Fruit fly (Drosophila melanogaster) whole organism, embryonic: ENCODE measurements around the gene Rpp20.

Experiments
- Ada2b ChIP-seq: fragments of 200-800 bp; sonication (Bioruptor generic); IDR thresholded peaks from 2 replicates; pipeline ENCODE4 v1.3.6; 2022; ENCODE audit warnings: missing biosample characterization, missing genetic modification characterization
- Atf-2 ChIP-seq: fragments of 200-800 bp; sonication (Bioruptor generic); optimal IDR thresholded peaks from 2 replicates; lab custom pipeline; 2016; ENCODE audit warnings: missing biosample characterization, missing genetic modification characterization
- B-H2 ChIP-seq: fragments of 200-800 bp; sonication (Bioruptor generic); optimal IDR thresholded peaks from 2 replicates; lab custom pipeline; 2018; ENCODE audit warnings: missing biosample characterization, mild to moderate bottlenecking, missing genetic modification characterization
- C15 ChIP-seq: fragments of 200-800 bp; sonication (Bioruptor generic); IDR thresholded peaks from 3 replicates; pipeline ENCODE4 v1.3.6; 2022; ENCODE audit warnings: missing biosample characterization, missing genetic modification characterization
- CG11398 ChIP-seq: fragments of 200-800 bp; sonication (Bioruptor generic); optimal IDR thresholded peaks from 2 replicates; lab custom pipeline; 2016; ENCODE audit warnings: missing biosample characterization, missing genetic modification characterization
- CG1233 ChIP-seq: fragments of 200-800 bp; sonication (Bioruptor generic); optimal IDR thresholded peaks from 4 replicates; lab custom pipeline; 2018; ENCODE audit warnings: missing biosample characterization, mild to moderate bottlenecking, missing genetic modification characterization
- CG15601 ChIP-seq: fragments of 200-800 bp; sonication (Bioruptor generic); optimal IDR thresholded peaks from 3 replicates; lab custom pipeline; 2019; ENCODE audit warnings: missing biosample characterization, mild to moderate bottlenecking, missing genetic modification characterization, moderate library complexity
- CG1602 ChIP-seq: fragments of 200-800 bp; sonication (Bioruptor generic); optimal IDR thresholded peaks from 3 replicates; lab custom pipeline; 2016; ENCODE audit warnings: missing biosample characterization, missing genetic modification characterization
- CG18262 ChIP-seq: fragments of 200-800 bp; optimal IDR thresholded peaks from 3 replicates; lab custom pipeline; 2019; ENCODE audit warnings: missing biosample characterization, mild to moderate bottlenecking, missing genetic modification characterization, moderate library complexity
- CG1832 ChIP-seq: fragments of 200-800 bp; sonication (Bioruptor generic); optimal IDR thresholded peaks from 2 replicates; lab custom pipeline; 2017; ENCODE audit warnings: missing biosample characterization, mild to moderate bottlenecking, missing genetic modification characterization, inconsistent platforms
- CG2129 ChIP-seq: fragments of 200-800 bp; sonication (Bioruptor generic); IDR thresholded peaks from 2 replicates; pipeline ENCODE4 v1.3.6; 2022; ENCODE audit warnings: missing biosample characterization, missing genetic modification characterization; ENCODE audit not compliant: partially characterized antibody
- CG30403 ChIP-seq: fragments of 200-800 bp; sonication (Bioruptor generic); optimal IDR thresholded peaks from 3 replicates; lab custom pipeline; 2016; ENCODE audit warnings: missing biosample characterization, missing genetic modification characterization
- CG3838 ChIP-seq: fragments of 200-800 bp; sonication (Bioruptor generic); optimal IDR thresholded peaks from 3 replicates; lab custom pipeline; 2016; ENCODE audit warnings: missing biosample characterization, missing genetic modification characterization
- CG4424 ChIP-seq: fragments of 200-800 bp; sonication (Bioruptor generic); optimal IDR thresholded peaks from 3 replicates; lab custom pipeline; 2016; ENCODE audit warnings: missing biosample characterization, missing genetic modification characterization
- CG4707 ChIP-seq: fragments of 200-800 bp; sonication (Bioruptor generic); optimal IDR thresholded peaks from 2 replicates; lab custom pipeline; 2018; ENCODE audit warnings: missing biosample characterization, mild to moderate bottlenecking, missing genetic modification characterization, moderate library complexity
- CG6813 ChIP-seq: fragments of 200-800 bp; sonication (Bioruptor generic); optimal IDR thresholded peaks from 2 replicates; lab custom pipeline; 2017; ENCODE audit warnings: missing biosample characterization, missing genetic modification characterization, mild to moderate bottlenecking, moderate library complexity, missing genetic modification reagents
- CG9797 ChIP-seq: fragments of 200-800 bp; sonication (Bioruptor generic); optimal IDR thresholded peaks from 3 replicates; lab custom pipeline; 2018; ENCODE audit warnings: missing biosample characterization, mild to moderate bottlenecking, missing genetic modification characterization
- CG9817 ChIP-seq: fragments of 200-800 bp; sonication (Bioruptor generic); optimal IDR thresholded peaks from 2 replicates; lab custom pipeline; 2018; ENCODE audit warnings: missing biosample characterization, mild to moderate bottlenecking, missing genetic modification characterization, moderate library complexity
- D19B ChIP-seq: fragments of 200-800 bp; sonication (Bioruptor generic); optimal IDR thresholded peaks from 2 replicates; lab custom pipeline; 2017; ENCODE audit warnings: missing biosample characterization, mild to moderate bottlenecking, missing genetic modification characterization
- Doc3 ChIP-seq: fragments of 200-800 bp; sonication (Bioruptor generic); IDR thresholded peaks from 3 replicates; pipeline ENCODE4 v1.3.6; 2022; ENCODE audit warnings: missing biosample characterization, missing genetic modification characterization; ENCODE audit not compliant: partially characterized antibody
- Ets65A ChIP-seq: fragments of 200-800 bp; sonication (Bioruptor generic); peaks from one replicate; lab custom pipeline; 2016; ENCODE audit warnings: missing biosample characterization, missing genetic modification characterization
- GATAe ChIP-seq: fragments of 200-800 bp; sonication (Bioruptor generic); conservative IDR thresholded peaks from 2 replicates; pipeline ENCODE4 v1.3.6; 2022; ENCODE audit warnings: missing biosample characterization, missing genetic modification characterization
- H15 ChIP-seq: fragments of 200-800 bp; sonication (Bioruptor generic); IDR thresholded peaks from 3 replicates; pipeline ENCODE4 v1.3.6; 2022; ENCODE audit warnings: missing biosample characterization, missing genetic modification characterization
- Med ChIP-seq: fragments of 200-800 bp; sonication (Bioruptor generic); peaks from one replicate; lab custom pipeline; 2016; ENCODE audit warnings: missing biosample characterization, missing genetic modification characterization, mild to moderate bottlenecking, inconsistent platforms, moderate library complexity
- Side ChIP-seq: fragments of 200-800 bp; sonication (Bioruptor generic); optimal IDR thresholded peaks from 2 replicates; lab custom pipeline; 2016; ENCODE audit warnings: missing biosample characterization, missing genetic modification characterization
- Ssrp ChIP-seq: fragments of 200-800 bp; sonication (Bioruptor generic); optimal IDR thresholded peaks from 2 replicates; lab custom pipeline; 2018; ENCODE audit warnings: missing biosample characterization, mild to moderate bottlenecking, missing genetic modification characterization, moderate library complexity
- Trl ChIP-seq, 3 experiments: fragments of >200 bp in 2 of 3; fragments of 200-800 bp in 1 of 3; sonication (Bioruptor generic) in 1 of 3; optimal IDR thresholded peaks; 2 replicates in 1 of 3; 3 replicates in 2 of 3; lab custom pipeline; 2016 to 2017; ENCODE audit warnings: missing biosample characterization in 1 of 3, missing genetic modification characterization in 1 of 3
- Vsx1 ChIP-seq: fragments of 200-800 bp; sonication (Bioruptor generic); optimal IDR thresholded peaks from 2 replicates; lab custom pipeline; 2017; ENCODE audit warnings: missing biosample characterization, mild to moderate bottlenecking, missing genetic modification characterization, missing genetic modification reagents
- aop ChIP-seq: fragments of 200-800 bp; sonication (Bioruptor generic); IDR thresholded peaks from 2 replicates; pipeline ENCODE4 v1.3.6; 2022; ENCODE audit warnings: missing biosample characterization, missing genetic modification characterization
- ara ChIP-seq: fragments of 200-800 bp; sonication (Bioruptor generic); IDR thresholded peaks from 2 replicates; pipeline ENCODE4 v1.3.6; 2022; ENCODE audit warnings: missing biosample characterization, missing genetic modification characterization
- az2 ChIP-seq: fragments of 200-800 bp; sonication (Bioruptor generic); optimal IDR thresholded peaks from 3 replicates; lab custom pipeline; 2016; ENCODE audit warnings: missing biosample characterization, missing genetic modification characterization
- cad ChIP-seq: fragments of >200 bp; optimal IDR thresholded peaks from 2 replicates; lab custom pipeline; 2017; ENCODE audit warnings: missing biosample characterization, missing genetic modification characterization
- cg ChIP-seq: fragments of 200-800 bp; sonication (Bioruptor generic); optimal IDR thresholded peaks from 3 replicates; lab custom pipeline; 2019; ENCODE audit warnings: missing biosample characterization, mild to moderate bottlenecking, missing genetic modification characterization, moderate library complexity
- croc ChIP-seq: fragments of 200-800 bp; sonication (Bioruptor generic); conservative IDR thresholded peaks from 3 replicates; pipeline ENCODE4 v1.3.6; 2022; ENCODE audit warnings: missing biosample characterization, missing genetic modification characterization
- cwo ChIP-seq: fragments of 200-800 bp; sonication (Bioruptor generic); optimal IDR thresholded peaks from 3 replicates; lab custom pipeline; 2017; ENCODE audit warnings: missing biosample characterization, missing genetic modification characterization, mild to moderate bottlenecking, moderate library complexity, missing genetic modification reagents
- dimm ChIP-seq: fragments of 200-800 bp; sonication (Bioruptor generic); IDR thresholded peaks from 2 replicates; pipeline ENCODE4 v1.3.6; 2022; ENCODE audit warnings: missing biosample characterization, missing genetic modification characterization
- esg ChIP-seq: fragments of 200-800 bp; sonication (Bioruptor generic); conservative IDR thresholded peaks from 2 replicates; pipeline ENCODE4 v1.3.6; 2022; ENCODE audit warnings: missing biosample characterization, missing genetic modification characterization
- ewg ChIP-seq: fragments of 200-800 bp; sonication (Bioruptor generic); optimal IDR thresholded peaks from 3 replicates; lab custom pipeline; 2017; ENCODE audit warnings: mild to moderate bottlenecking, missing biosample characterization, missing genetic modification reagents, missing genetic modification characterization
- gcm ChIP-seq: fragments of 200-800 bp; sonication (Bioruptor generic); optimal IDR thresholded peaks from 2 replicates; lab custom pipeline; 2019; ENCODE audit warnings: missing biosample characterization, mild to moderate bottlenecking, missing genetic modification characterization, moderate library complexity
- her ChIP-seq: fragments of 200-800 bp; sonication (Bioruptor generic); optimal IDR thresholded peaks from 2 replicates; lab custom pipeline; 2016; ENCODE audit warnings: missing biosample characterization, missing genetic modification characterization
- lmd ChIP-seq: fragments of 200-800 bp; sonication (Bioruptor generic); IDR thresholded peaks from 2 replicates; pipeline ENCODE4 v1.3.6; 2022; ENCODE audit warnings: missing biosample characterization, missing genetic modification characterization
- maf-S ChIP-seq: fragments of 200-800 bp; sonication (Bioruptor generic); optimal IDR thresholded peaks from 2 replicates; lab custom pipeline; 2016; ENCODE audit warnings: missing biosample characterization, missing genetic modification characterization
- pan ChIP-seq, 4 experiments: fragments of >200 bp in 3 of 4; fragments of 200-800 bp in 1 of 4; sonication (Bioruptor generic) in 1 of 4; optimal IDR thresholded peaks in 3 of 4; IDR thresholded peaks in 1 of 4; 2 replicates each; pipeline versions ENCODE4 v1.3.6 to Lab custom; 2017 to 2022; ENCODE audit warnings: missing biosample characterization in 2 of 4, missing genetic modification characterization in 2 of 4, mixed read lengths in 1 of 4
- pros ChIP-seq: fragments of 200-800 bp; sonication (Bioruptor generic); optimal IDR thresholded peaks from 3 replicates; lab custom pipeline; 2019; ENCODE audit warnings: missing biosample characterization, mild to moderate bottlenecking, missing genetic modification characterization, moderate library complexity
- sens ChIP-seq: fragments of 200-800 bp; sonication (Bioruptor generic); peaks from one replicate; lab custom pipeline; 2016; ENCODE audit warnings: missing biosample characterization, missing genetic modification characterization
- so ChIP-seq: fragments of 200-800 bp; sonication (Bioruptor generic); IDR thresholded peaks from 3 replicates; pipeline ENCODE4 v1.3.6; 2022; ENCODE audit warnings: missing biosample characterization, missing genetic modification characterization
- sqz ChIP-seq: fragments of 200-800 bp; sonication (Bioruptor generic); optimal IDR thresholded peaks from 3 replicates; lab custom pipeline; 2018; ENCODE audit warnings: missing biosample characterization, mild to moderate bottlenecking, missing genetic modification characterization
- vvl ChIP-seq: fragments of 200-800 bp; sonication (Bioruptor generic); IDR thresholded peaks from 2 replicates; pipeline ENCODE4 v1.3.6; 2022; ENCODE audit warnings: missing biosample characterization, missing genetic modification characterization
- zen ChIP-seq: fragments of 200-800 bp; sonication (Bioruptor generic); optimal IDR thresholded peaks from 3 replicates; lab custom pipeline; 2018; ENCODE audit warnings: missing biosample characterization, mild to moderate bottlenecking, missing genetic modification characterization, moderate library complexity

Rpp20 gene

dm6 chrX:19784875-19785274, 40.6 kb downstream of the Rpp20 start (continued):
- TF ChIP-seq Vsx1 (GFP tag; lab: Kevin White, UChicago) (no peak), CG30403 (GFP tag; lab: Kevin White, UChicago) (peak; percentile 31), gcm (GFP tag; lab: Kevin White, UChicago) (peak; percentile 5), pan (optimal IDR thresholded peaks at IDR 0.05; lab: Kevin White, UChicago) (no peak), pan (GFP tag; optimal IDR thresholded peaks at IDR 0.05 in 1 of 2, IDR thresholded peaks at IDR 0.05 in 1 of 2) (peak in 1 of 2 experiments; percentile 53), CG9817 (tag; lab: Kevin White, UChicago) (no peak), GATAe (GFP tag; lab: Robert Waterston, UW) (no peak), zen (tag; lab: Kevin White, UChicago) (peak; percentile 23), Side (GFP tag; lab: Kevin White, UChicago) (peak; percentile 1), Ssrp (tag; lab: Kevin White, UChicago) (peak; percentile 22), croc (GFP tag; lab: Robert Waterston, UW) (peak; percentile 20; the same call in 1 of the 3 replicates), Med (GFP tag; lab: Kevin White, UChicago) (peak; percentile 73), Trl (optimal IDR thresholded peaks at IDR 0.05; lab: Kevin White, UChicago) (no peak), Trl (GFP tag; optimal IDR thresholded peaks at IDR 0.05; lab: Kevin White, UChicago) (no peak), az2 (GFP tag; lab: Kevin White, UChicago) (peak; percentile 21), CG11398 (GFP tag; lab: Kevin White, UChicago) (no peak), ewg (GFP tag; lab: Kevin White, UChicago) (peak; percentile 27), pros (GFP tag; lab: Kevin White, UChicago) (no peak), CG18262 (tag; lab: Kevin White, UChicago) (peak; percentile 56), CG4424 (GFP tag; lab: Kevin White, UChicago) (peak; percentile 10), sens (GFP tag; lab: Kevin White, UChicago) (peak; percentile 93), ara (peak; percentile 36; the same call in 1 of the 2 replicates), esg (GFP tag; lab: Robert Waterston, UW) (peak; percentile 25; the same call in 1 of the 2 replicates), D19B (GFP tag; lab: Kevin White, UChicago) (peak; percentile 72)
- TF ChIP-seq, all 482 proteins: peak for 86

DNA sequence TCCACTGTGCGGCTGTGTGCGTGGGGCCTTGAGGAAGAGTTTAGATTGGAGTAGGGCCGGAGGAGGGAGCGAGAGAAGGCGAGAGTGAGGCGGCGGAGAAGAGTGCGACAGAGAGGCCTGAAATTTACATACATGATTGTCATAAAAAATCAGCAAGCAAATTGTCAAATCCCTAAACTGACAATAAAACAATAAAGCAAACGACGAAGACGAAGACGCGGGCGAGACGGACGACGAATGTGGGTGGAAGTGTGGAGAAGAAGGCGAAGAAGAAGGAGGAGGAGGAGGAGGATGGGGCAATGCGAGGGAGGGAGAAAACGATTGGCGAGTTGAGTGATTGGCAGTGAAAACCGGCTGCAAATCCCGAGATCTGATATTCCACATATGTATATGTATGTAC, 41.2 kb downstream of the Rpp20 start:
- TF ChIP-seq H15 (GFP tag; lab: Robert Waterston, UW), result no peak
- no peak for TF ChIP-seq aop
- TF ChIP-seq CG15601, result no peak
- no peak for TF ChIP-seq maf-S (GFP tag; lab: Kevin White, UChicago)
- TF ChIP-seq cad (GFP tag; lab: Kevin White, UChicago), result peak; percentile 71
- TF ChIP-seq vvl (GFP tag; lab: Robert Waterston, UW), result peak; percentile 26; the same call in 1 of the 2 replicates
- TF ChIP-seq her, result no peak
- TF ChIP-seq CG1233, result no peak
- no peak for TF ChIP-seq lmd (GFP tag; lab: Robert Waterston, UW)
- TF ChIP-seq Doc3 (GFP tag; lab: Robert Waterston, UW), result no peak
- TF ChIP-seq CG9797 (GFP tag; lab: Kevin White, UChicago), result no peak
- TF ChIP-seq dimm (GFP tag; lab: Robert Waterston, UW), result no peak
- peak; percentile 1 for TF ChIP-seq cg (GFP tag; lab: Kevin White, UChicago)
- no peak for TF ChIP-seq sqz
- TF ChIP-seq Ada2b, result no peak
- TF ChIP-seq CG6813 (GFP tag; lab: Kevin White, UChicago), result no peak
- no peak for TF ChIP-seq CG1602 (GFP tag; lab: Kevin White, UChicago)
- TF ChIP-seq CG2129, result no peak
- no peak for TF ChIP-seq so (GFP tag; lab: Robert Waterston, UW)
- TF ChIP-seq Atf-2 (GFP tag; lab: Kevin White, UChicago), result no peak
- no peak for TF ChIP-seq CG3838 (GFP tag; lab: Kevin White, UChicago)
- no peak for TF ChIP-seq C15 (GFP tag; lab: Robert Waterston, UW)
- TF ChIP-seq B-H2, result no peak
- TF ChIP-seq CG1832, result peak; percentile 51
- TF ChIP-seq Ets65A (GFP tag; lab: Kevin White, UChicago), result peak; percentile 11
- TF ChIP-seq CG4707, result no peak
- TF ChIP-seq pan (optimal IDR thresholded peaks at IDR 0.05; lab: Kevin White, UChicago), result no peak
- no peak for TF ChIP-seq pan (GFP tag; optimal IDR thresholded peaks at IDR 0.05 in 1 of 2, IDR thresholded peaks at IDR 0.05 in 1 of 2)
- TF ChIP-seq cwo (GFP tag; lab: Kevin White, UChicago), result no peak
